Worm (Caenorhabditis elegans): ENCODE data around the gene F09C6.13.

DNA sequence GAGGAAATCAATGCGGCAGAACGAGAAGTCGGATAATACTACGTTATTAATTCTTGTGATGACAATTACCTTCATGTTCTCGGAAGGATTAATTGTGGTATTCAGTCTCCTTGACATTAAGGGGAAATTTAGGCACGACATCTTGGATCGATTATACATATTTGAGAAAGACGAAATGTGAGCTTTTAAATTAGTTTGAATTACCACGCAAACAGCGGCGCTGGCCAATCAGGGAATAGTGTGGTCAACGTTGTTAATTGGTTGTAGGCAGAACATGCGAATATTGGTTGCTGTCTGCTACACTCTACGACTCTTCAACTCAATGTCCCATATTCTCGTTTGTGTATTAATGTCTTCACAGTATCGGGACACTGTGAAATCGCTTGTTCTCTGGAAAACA, 9.9 kb upstream of the F09C6.13 start, which contains the start of gene F49A5.10:
- TF ChIP-seq lsy-2 (tag; optimal IDR thresholded peaks at IDR 0.05) (no peak), ztf-11 (tag; optimal IDR thresholded peaks at IDR 0.05) (no peak), ceh-43 (GFP tag; optimal IDR thresholded peaks at IDR 0.05) (no peak), nhr-12 (tag; optimal IDR thresholded peaks at IDR 0.05) (no peak), unc-39 (tag; optimal IDR thresholded peaks at IDR 0.05) (no peak), drap-1 (GFP tag; optimal IDR thresholded peaks at IDR 0.05) (no peak)

All from whole organism, mixed stage, embryonic.